Worm (Caenorhabditis elegans): ENCODE results near the gene hot-7.

DNA sequence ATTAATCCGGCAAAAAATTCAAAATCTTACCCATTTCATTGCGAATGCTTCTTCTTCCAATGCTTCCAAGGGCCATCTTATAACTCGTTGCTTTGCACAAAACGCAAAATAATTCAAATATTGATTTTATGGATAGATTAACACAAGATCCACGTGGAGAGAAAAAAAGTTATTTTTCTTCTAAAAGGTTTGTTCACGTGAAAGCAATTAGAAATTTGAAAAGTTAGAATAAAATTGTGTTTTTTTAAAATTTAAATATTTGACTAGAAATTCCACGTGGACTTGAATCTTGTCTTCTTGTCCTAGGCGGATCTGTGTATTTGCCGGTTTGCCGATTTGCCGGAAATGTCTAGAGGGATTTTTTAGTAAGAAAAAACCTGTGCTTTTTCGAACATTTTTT, 36.1 kb upstream of the hot-7 start, which contains the start of gene Y48B6A.5:
- TF ChIP-seq ztf-23 (GFP tag; IDR thresholded peaks at IDR 0.05) (no peak), med-1 (GFP tag; optimal IDR thresholded peaks at IDR 0.05; ENCODE audit: insufficient read depth) (no peak), T22C8.4 (GFP tag; IDR thresholded peaks at IDR 0.05) (no peak), ztf-29 (GFP tag; IDR thresholded peaks at IDR 0.05) (no peak), cog-1 (tag; optimal IDR thresholded peaks at IDR 0.05) (no peak), tab-1 (GFP tag; IDR thresholded peaks at IDR 0.05) (no peak)
